Worm (Caenorhabditis elegans) whole organism, L1 larva: ENCODE data around the gene msp-31.

Experiments
- C16A3.4 ChIP-seq: fragments of 150-350 bp; optimal IDR thresholded peaks from 2 replicates; lab custom pipeline; 2014; ENCODE audit warnings: missing biosample characterization, missing genetic modification characterization
- F16B12.6 ChIP-seq: fragments of 150-350 bp; optimal IDR thresholded peaks from 2 replicates; lab custom pipeline; 2014; ENCODE audit warnings: missing biosample characterization, missing genetic modification characterization
- Y116A8C.19 ChIP-seq: sonication (generic microtip); optimal IDR thresholded peaks from 2 replicates; lab custom pipeline; 2016; ENCODE audit warnings: missing compliant biosample characterization, missing genetic modification characterization, borderline replicate concordance
- aha-1 ChIP-seq: fragments of 150-350 bp; optimal IDR thresholded peaks from 2 replicates; lab custom pipeline; 2014; ENCODE audit warnings: missing biosample characterization, missing genetic modification characterization
- alr-1 ChIP-seq: fragments of 200-800 bp; sonication (Bioruptor generic); optimal IDR thresholded peaks from 2 replicates; lab custom pipeline; 2018; ENCODE audit warnings: borderline replicate concordance, mild to moderate bottlenecking, missing genetic modification characterization, missing compliant biosample characterization
- ceh-8 ChIP-seq: fragments of 200-800 bp; sonication (Bioruptor generic); optimal IDR thresholded peaks from 2 replicates; lab custom pipeline; 2018; ENCODE audit warnings: mild to moderate bottlenecking, missing genetic modification characterization, moderate library complexity, missing compliant biosample characterization
- dpl-1 ChIP-seq, 3 experiments: fragments of 150-350 bp in 2 of 3; sonication (generic microtip) in 1 of 3; optimal IDR thresholded peaks; 2 replicates each; lab custom pipeline; 2014 to 2017; ENCODE audit warnings: missing biosample characterization in 3 of 3, missing genetic modification characterization in 3 of 3, missing genetic modification reagents in 3 of 3
- efl-1 ChIP-seq, 4 experiments: fragments of 150-350 bp; optimal IDR thresholded peaks in 3 of 4; peaks in 1 of 4; 1 replicate in 1 of 4; 2 replicates in 3 of 4; lab custom pipeline; 2014; ENCODE audit warnings: missing biosample characterization in 2 of 4, missing genetic modification characterization in 2 of 4, missing genetic modification reagents in 2 of 4
- egl-27 ChIP-seq, 2 experiments: fragments of 150-350 bp in 1 of 2; sonication (generic microtip); optimal IDR thresholded peaks; 3 replicates each; lab custom pipeline; 2017 to 2018; ENCODE audit warnings: missing biosample characterization in 2 of 2, missing genetic modification characterization in 2 of 2, missing genetic modification reagents in 2 of 2
- elt-2 ChIP-seq: sonication (generic microtip); optimal IDR thresholded peaks from 2 replicates; lab custom pipeline; 2016; ENCODE audit warnings: missing genetic modification characterization, mild to moderate bottlenecking, inconsistent platforms, missing compliant biosample characterization, missing genetic modification reagents
- elt-3 ChIP-seq, 6 experiments: fragments of 150-350 bp in 1 of 6; sonication (generic microtip); optimal IDR thresholded peaks; 2 replicates each; lab custom pipeline; 2017 to 2018; ENCODE audit warnings: missing biosample characterization in 6 of 6, missing genetic modification characterization in 6 of 6, inconsistent platforms in 1 of 6
- fkh-10 ChIP-seq: sonication (generic microtip); optimal IDR thresholded peaks from 2 replicates; lab custom pipeline; 2017; ENCODE audit warnings: missing biosample characterization, missing genetic modification reagents, missing genetic modification characterization
- hlh-17 ChIP-seq: fragments of 200-800 bp; sonication (Bioruptor generic); optimal IDR thresholded peaks from 2 replicates; lab custom pipeline; 2018; ENCODE audit warnings: missing genetic modification characterization, mild to moderate bottlenecking, missing compliant biosample characterization, moderate library complexity, borderline replicate concordance
- hlh-4 ChIP-seq: sonication (generic microtip); optimal IDR thresholded peaks from 2 replicates; lab custom pipeline; 2016; ENCODE audit warnings: mild to moderate bottlenecking, missing genetic modification characterization, missing compliant biosample characterization
- hpl-2 ChIP-seq: fragments of 150-350 bp; optimal IDR thresholded peaks from 2 replicates; lab custom pipeline; 2014; ENCODE audit warnings: missing biosample characterization, missing genetic modification reagents, missing genetic modification characterization
- lin-14 ChIP-seq: fragments of 200-800 bp; sonication (Bioruptor generic); optimal IDR thresholded peaks from 2 replicates; lab custom pipeline; 2018; ENCODE audit warnings: mild to moderate bottlenecking, missing genetic modification characterization, moderate library complexity, missing compliant biosample characterization
- lin-35 ChIP-seq, 2 experiments: fragments of 150-350 bp; optimal IDR thresholded peaks; 2 replicates each; lab custom pipeline; 2014; ENCODE audit warnings: missing biosample characterization in 2 of 2, missing genetic modification characterization in 2 of 2, missing genetic modification reagents in 2 of 2
- lir-3 ChIP-seq: sonication (generic microtip); optimal IDR thresholded peaks from 2 replicates; lab custom pipeline; 2016; ENCODE audit warnings: mild to moderate bottlenecking, missing genetic modification characterization, moderate library complexity, missing compliant biosample characterization; ENCODE audit not compliant: poor library complexity
- lsy-2 ChIP-seq, 2 experiments: fragments of 150-350 bp; optimal IDR thresholded peaks; 2 replicates each; lab custom pipeline; 2014; ENCODE audit warnings: missing biosample characterization in 2 of 2, missing genetic modification characterization in 2 of 2
- mef-2 ChIP-seq: fragments of 150-350 bp; optimal IDR thresholded peaks from 2 replicates; lab custom pipeline; 2014; ENCODE audit warnings: missing biosample characterization, missing genetic modification characterization
- mep-1 ChIP-seq: fragments of 150-350 bp; optimal IDR thresholded peaks from 2 replicates; lab custom pipeline; 2014; ENCODE audit warnings: missing biosample characterization, missing genetic modification characterization
- nhr-11 ChIP-seq: fragments of 150-350 bp; optimal IDR thresholded peaks from 2 replicates; lab custom pipeline; 2014; ENCODE audit warnings: missing biosample characterization, missing genetic modification characterization
- nhr-19 ChIP-seq: fragments of 200-800 bp; sonication (Bioruptor generic); conservative IDR thresholded peaks from 2 replicates; pipeline ENCODE4 v1.3.6; 2022; ENCODE audit warnings: missing genetic modification characterization, missing compliant biosample characterization
- nhr-20 ChIP-seq: sonication (generic microtip); optimal IDR thresholded peaks from 2 replicates; lab custom pipeline; 2016; ENCODE audit warnings: mild to moderate bottlenecking, missing genetic modification characterization, missing compliant biosample characterization
- nhr-237 ChIP-seq: fragments of 150-350 bp; optimal IDR thresholded peaks from 2 replicates; lab custom pipeline; 2014; ENCODE audit warnings: missing biosample characterization, missing genetic modification characterization
- nhr-28 ChIP-seq: fragments of 150-350 bp; optimal IDR thresholded peaks from 2 replicates; lab custom pipeline; 2014; ENCODE audit warnings: missing biosample characterization, missing genetic modification characterization
- nhr-47 ChIP-seq: sonication (generic microtip); optimal IDR thresholded peaks from 2 replicates; lab custom pipeline; 2016; ENCODE audit warnings: mild to moderate bottlenecking, missing genetic modification characterization, moderate library complexity, missing compliant biosample characterization
- nhr-71 ChIP-seq: sonication (generic microtip); optimal IDR thresholded peaks from 2 replicates; lab custom pipeline; 2016; ENCODE audit warnings: mild to moderate bottlenecking, missing genetic modification characterization, moderate library complexity, missing compliant biosample characterization
- nhr-76 ChIP-seq: sonication (generic microtip); optimal IDR thresholded peaks from 2 replicates; lab custom pipeline; 2017; ENCODE audit warnings: missing biosample characterization, missing genetic modification characterization
- nhr-77 ChIP-seq: fragments of 150-350 bp; optimal IDR thresholded peaks from 2 replicates; lab custom pipeline; 2014; ENCODE audit warnings: missing biosample characterization, missing genetic modification characterization
- nhr-84 ChIP-seq: sonication (generic microtip); optimal IDR thresholded peaks from 2 replicates; lab custom pipeline; 2017; ENCODE audit warnings: missing biosample characterization, missing genetic modification characterization
- nhr-85 ChIP-seq: sonication (generic microtip); peaks from one replicate; lab custom pipeline; 2016; ENCODE audit warnings: missing genetic modification characterization, inconsistent platforms, missing compliant biosample characterization
- nhr-90 ChIP-seq: sonication (generic microtip); optimal IDR thresholded peaks from 2 replicates; lab custom pipeline; 2016; ENCODE audit warnings: mild to moderate bottlenecking, missing genetic modification characterization, missing compliant biosample characterization; ENCODE audit not compliant: poor library complexity
- pax-3 ChIP-seq: fragments of 200-800 bp; sonication (Bioruptor generic); optimal IDR thresholded peaks from 2 replicates; lab custom pipeline; 2018; ENCODE audit warnings: mild to moderate bottlenecking, missing genetic modification characterization, moderate library complexity, missing compliant biosample characterization
- rnt-1 ChIP-seq: sonication (generic microtip); optimal IDR thresholded peaks from 2 replicates; lab custom pipeline; 2016; ENCODE audit warnings: mild to moderate bottlenecking, missing genetic modification characterization, moderate library complexity, missing compliant biosample characterization
- skn-1 ChIP-seq: fragments of 150-350 bp; optimal IDR thresholded peaks from 2 replicates; lab custom pipeline; 2014; ENCODE audit warnings: missing biosample characterization, missing genetic modification characterization
- snpc-4 ChIP-seq: fragments of 150-350 bp; optimal IDR thresholded peaks from 2 replicates; lab custom pipeline; 2014; ENCODE audit warnings: missing biosample characterization, missing genetic modification characterization
- snu-23 ChIP-seq: sonication (generic microtip); optimal IDR thresholded peaks from 2 replicates; lab custom pipeline; 2016; ENCODE audit warnings: missing genetic modification characterization, missing compliant biosample characterization
- sox-4 ChIP-seq: sonication (generic microtip); optimal IDR thresholded peaks from 2 replicates; lab custom pipeline; 2016; ENCODE audit warnings: missing genetic modification characterization, missing compliant biosample characterization
- sup-37 ChIP-seq: fragments of 200-800 bp; sonication (Bioruptor generic); optimal IDR thresholded peaks from 2 replicates; lab custom pipeline; 2018; ENCODE audit warnings: mild to moderate bottlenecking, missing genetic modification characterization, missing compliant biosample characterization
- tbx-2 ChIP-seq: sonication (generic microtip); optimal IDR thresholded peaks from 2 replicates; lab custom pipeline; 2016; ENCODE audit warnings: missing genetic modification characterization, missing compliant biosample characterization
- unc-98 ChIP-seq: fragments of 200-800 bp; sonication (Bioruptor generic); IDR thresholded peaks from 2 replicates; pipeline ENCODE4 v1.3.6; 2022; ENCODE audit warnings: missing genetic modification characterization, missing compliant biosample characterization
- xbp-1 ChIP-seq: sonication (generic microtip); optimal IDR thresholded peaks from 2 replicates; lab custom pipeline; 2016; ENCODE audit warnings: missing genetic modification characterization, missing compliant biosample characterization
- ztf-11 ChIP-seq, 2 experiments: sonication (generic microtip); optimal IDR thresholded peaks; 2 replicates each; lab custom pipeline; 2016 to 2017; ENCODE audit warnings: missing genetic modification characterization in 2 of 2, missing biosample characterization in 1 of 2, missing compliant biosample characterization in 1 of 2

The msp-31 gene

DNA sequence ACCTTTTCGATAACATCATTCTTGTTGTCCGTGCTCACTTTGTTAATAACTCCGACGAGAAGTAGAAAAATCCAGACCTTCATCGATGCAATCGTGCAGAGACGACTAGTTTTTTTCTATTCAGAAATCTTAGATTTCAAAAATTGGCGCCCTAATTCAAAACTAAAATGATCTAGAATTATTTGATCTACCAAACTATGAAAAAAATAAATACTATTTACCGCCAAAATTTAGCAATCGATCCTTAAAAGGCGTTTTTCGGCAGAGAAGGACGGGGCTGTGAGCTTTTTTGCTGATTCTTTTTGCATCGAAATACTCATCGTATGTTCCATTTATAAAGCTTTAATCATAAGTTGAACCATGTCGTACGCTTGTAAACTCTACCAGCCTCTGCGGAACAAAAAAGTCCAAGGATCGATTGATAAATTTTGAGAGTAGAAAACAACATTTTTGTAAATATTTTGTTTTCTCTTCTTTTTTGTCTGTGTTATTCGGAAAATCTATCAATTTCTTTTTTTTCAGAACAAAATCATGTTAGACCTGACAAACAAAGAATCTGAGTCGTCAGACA, 33.1 kb upstream of the msp-31 start, which contains the start of the genes try-1 and zyg-12:
TSS of gene try-1 (minus strand) at position 148 of the 571 bp plus-strand sequence.
TSS of gene zyg-12 (plus strand) at position 521 of the 571 bp plus-strand sequence.
- TF ChIP-seq snpc-4, result no peak
- TF ChIP-seq tbx-2 (tag; lab: Kevin White, UChicago), result no peak
- no peak for TF ChIP-seq elt-2 (tag; lab: Kevin White, UChicago)
- TF ChIP-seq nhr-84 (tag; lab: Kevin White, UChicago), result no peak
- TF ChIP-seq unc-98 (GFP tag; lab: Robert Waterston, UW), result no peak
- TF ChIP-seq ceh-8 (GFP tag; lab: Kevin White, UChicago), result no peak
- no peak for TF ChIP-seq nhr-90 (tag; lab: Kevin White, UChicago)
- no peak for TF ChIP-seq fkh-10
- no peak for TF ChIP-seq nhr-76 (tag; lab: Kevin White, UChicago)

DNA sequence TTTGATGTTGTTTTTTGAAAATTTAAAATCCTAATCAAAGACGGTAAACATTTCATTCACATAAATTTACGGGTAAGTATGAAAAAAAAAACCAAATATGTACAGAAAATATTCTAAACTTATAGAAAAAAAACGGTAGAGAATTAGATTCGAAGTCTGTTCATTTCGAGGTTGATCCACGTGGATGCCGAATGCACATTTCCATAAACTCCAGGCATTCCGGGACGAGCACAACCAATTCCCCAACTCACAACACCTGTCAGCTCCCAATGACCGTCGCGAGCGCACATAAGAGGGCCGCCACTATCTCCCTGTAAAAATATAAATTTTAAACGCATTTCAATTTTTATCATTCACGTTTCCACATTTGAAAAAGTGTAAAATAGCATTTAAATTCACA, 31.8 kb upstream of the msp-31 start:
- TF ChIP-seq hpl-2, result no peak
- peak; percentile 7 for TF ChIP-seq elt-2 (tag; lab: Kevin White, UChicago)
- no peak for TF ChIP-seq xbp-1 (tag; lab: Kevin White, UChicago)
- TF ChIP-seq fkh-10, result no peak
- TF ChIP-seq sox-4 (tag; lab: Kevin White, UChicago), result no peak
- TF ChIP-seq lin-35 (GFP tag; optimal IDR thresholded peaks at IDR 0.05; lab: Kevin White, UChicago), result no peak
- no peak for TF ChIP-seq lin-14 (GFP tag; lab: Kevin White, UChicago)
- no peak for TF ChIP-seq pax-3 (tag; lab: Kevin White, UChicago)
- no peak for TF ChIP-seq egl-27 (tag; optimal IDR thresholded peaks at IDR 0.05; lab: Kevin White, UChicago)
- TF ChIP-seq nhr-85 (tag; lab: Kevin White, UChicago), result peak; percentile 59
- TF ChIP-seq nhr-11 (tag; lab: Kevin White, UChicago), result no peak
- TF ChIP-seq hlh-17, result no peak
- no peak for TF ChIP-seq elt-3 (tag; optimal IDR thresholded peaks at IDR 0.05; lab: Kevin White, UChicago)
- no peak for TF ChIP-seq hlh-4 (tag; lab: Kevin White, UChicago)
- TF ChIP-seq dpl-1 (GFP tag; optimal IDR thresholded peaks at IDR 0.05; lab: Kevin White, UChicago), result no peak
- no peak for TF ChIP-seq nhr-19 (GFP tag; lab: Robert Waterston, UW)
- TF ChIP-seq, all 84 proteins: peak for 2

DNA sequence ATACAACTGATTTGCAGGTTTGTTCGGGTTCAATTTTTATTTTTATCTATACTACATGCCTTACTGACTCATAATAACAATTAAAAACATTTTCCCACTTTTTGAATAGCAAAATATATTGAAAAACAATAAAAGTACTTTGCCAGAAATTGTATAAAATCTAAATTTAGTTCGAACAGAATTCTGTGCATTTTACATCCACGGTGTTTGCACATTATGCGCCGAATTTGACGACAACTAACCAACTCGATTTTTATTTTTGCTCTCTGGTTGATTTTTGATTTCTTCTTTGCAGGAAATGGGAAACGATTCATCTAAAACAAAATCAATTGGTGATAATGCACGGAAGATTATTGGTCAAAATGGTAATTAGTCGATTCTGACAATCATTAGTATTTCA, 30.4 kb upstream of the msp-31 start:
- TF ChIP-seq nhr-47 (tag; lab: Kevin White, UChicago) (no peak), F16B12.6 (peak; percentile 84), skn-1 (tag; lab: Kevin White, UChicago) (peak; percentile 16), snu-23 (GFP tag; lab: Kevin White, UChicago) (peak; percentile 40), nhr-71 (tag; lab: Kevin White, UChicago) (peak; percentile 6), mep-1 (tag; lab: Kevin White, UChicago) (peak; percentile 38), nhr-28 (tag; lab: Kevin White, UChicago) (no peak), efl-1 (optimal IDR thresholded peaks at IDR 0.05; lab: Kevin White, UChicago) (peak; percentile 31 to 43), efl-1 (GFP tag; optimal IDR thresholded peaks at IDR 0.05 in 1 of 2; lab: Kevin White, UChicago) (peak; percentile 49 to 88), lin-35 (GFP tag; optimal IDR thresholded peaks at IDR 0.05; lab: Kevin White, UChicago) (peak; percentile 23 to 37), nhr-20 (tag; lab: Kevin White, UChicago) (no peak), dpl-1 (GFP tag; optimal IDR thresholded peaks at IDR 0.05; lab: Kevin White, UChicago) (peak in 2 of 3 experiments; percentile 39 to 40), lsy-2 (tag; optimal IDR thresholded peaks at IDR 0.05; lab: Kevin White, UChicago) (peak in 1 of 2 experiments; percentile 41), rnt-1 (tag; lab: Kevin White, UChicago) (peak; percentile 12), mef-2 (tag; lab: Kevin White, UChicago) (no peak)

- no peak for TF ChIP-seq unc-98 (GFP tag; lab: Robert Waterston, UW)
- TF ChIP-seq nhr-19 (GFP tag; lab: Robert Waterston, UW), result no peak
- no peak for TF ChIP-seq nhr-11 (tag; lab: Kevin White, UChicago)
- TF ChIP-seq lin-14 (GFP tag; lab: Kevin White, UChicago), result no peak
- no peak for TF ChIP-seq mep-1 (tag; lab: Kevin White, UChicago)
- TF ChIP-seq alr-1 (tag; lab: Kevin White, UChicago), result no peak
- TF ChIP-seq elt-3 (tag; optimal IDR thresholded peaks at IDR 0.05; lab: Kevin White, UChicago), result no peak
- no peak for TF ChIP-seq ztf-11 (tag; optimal IDR thresholded peaks at IDR 0.05; lab: Kevin White, UChicago)
- no peak for TF ChIP-seq Y116A8C.19 (tag; lab: Kevin White, UChicago)
- no peak for TF ChIP-seq nhr-28 (tag; lab: Kevin White, UChicago)
- no peak for TF ChIP-seq nhr-237 (tag; lab: Kevin White, UChicago)
- TF ChIP-seq snu-23 (GFP tag; lab: Kevin White, UChicago), result no peak
- TF ChIP-seq lir-3 (tag; lab: Kevin White, UChicago), result no peak
- no peak for TF ChIP-seq snpc-4
- TF ChIP-seq C16A3.4 (tag; lab: Kevin White, UChicago), result no peak
- no peak for TF ChIP-seq nhr-77
- no peak for TF ChIP-seq sup-37 (GFP tag; lab: Kevin White, UChicago)
- no peak for TF ChIP-seq aha-1
Observed at ce11 chrII:4945695-4946094, 29.3 kb upstream of the msp-31 start, which contains the start of the genes gldi-11 and ZK546.2. Gene gldi-11, minus strand, starts transcription at chrII:4945789. Gene ZK546.2, plus strand, starts transcription at chrII:4946027.
